Fruit fly (Drosophila melanogaster): Measurements from ENCODE around the gene Drsl6.

DNA sequence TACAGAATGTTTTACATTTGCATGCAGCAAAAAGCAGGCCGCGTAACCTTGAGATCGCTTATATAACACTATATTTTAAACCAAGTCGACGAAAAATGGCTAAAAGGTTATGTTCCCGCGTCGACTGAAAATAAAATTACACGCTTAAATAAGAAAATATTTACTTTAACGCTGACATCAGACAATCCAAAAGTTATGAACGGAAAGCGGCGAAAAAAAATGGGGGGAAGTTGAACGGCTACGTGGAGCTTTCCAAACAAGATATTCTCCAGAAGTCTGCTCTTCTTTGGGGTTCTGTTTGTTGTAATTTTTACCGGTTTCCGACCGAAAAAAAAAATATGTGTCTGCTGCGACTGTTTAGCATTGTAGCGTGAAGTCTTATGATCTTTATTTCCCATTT is 8.3 kb upstream of the Drsl6 start:
- TF ChIP-seq foxo (GFP tag; optimal IDR thresholded peaks at IDR 0.05) (peak in 1 of 2 experiments; percentile 1), N (GFP tag; optimal IDR thresholded peaks at IDR 0.05) (no peak), CG32264 (GFP tag; optimal IDR thresholded peaks at IDR 0.05) (no peak), Dif (GFP tag; optimal IDR thresholded peaks at IDR 0.05; ENCODE audit: partially characterized antibody) (no peak), pan (optimal IDR thresholded peaks at IDR 0.05) (no peak), br (GFP tag; optimal IDR thresholded peaks at IDR 0.05) (no peak), GATAd (GFP tag; optimal IDR thresholded peaks at IDR 0.05) (no peak), fru (GFP tag; optimal IDR thresholded peaks at IDR 0.05) (peak; percentile 5)
